Worm (Caenorhabditis elegans): ENCODE results near the gene atf-4.
A peak's percentile ranks its signal among the peaks of the same experiment; 100 is the strongest.

DNA sequence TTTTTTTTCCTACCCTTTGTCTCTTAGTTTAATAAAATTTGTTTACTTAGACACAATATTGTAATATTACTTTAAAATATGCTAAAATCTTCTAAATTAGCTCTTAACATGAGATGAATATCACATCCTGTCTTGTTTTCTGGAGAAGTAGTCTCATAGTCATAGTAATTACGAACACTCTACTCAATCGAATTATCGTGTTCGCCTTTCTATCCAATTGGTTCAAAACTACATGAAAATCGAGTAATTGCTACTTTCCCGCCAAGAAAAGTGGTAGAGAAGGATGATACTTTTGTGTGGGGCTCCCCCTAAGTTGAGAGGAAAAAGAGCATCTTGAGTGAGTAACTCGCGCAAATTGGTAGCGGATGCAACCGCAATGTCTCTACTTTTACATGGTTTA is 32.5 kb downstream of the atf-4 start:
- no peak for TF ChIP-seq lin-32 (GFP tag; optimal IDR thresholded peaks at IDR 0.05)
- no peak for TF ChIP-seq unc-39 (tag; optimal IDR thresholded peaks at IDR 0.05)
- no peak for TF ChIP-seq lsy-2 (tag; optimal IDR thresholded peaks at IDR 0.05)
- TF ChIP-seq nhr-76 (tag; optimal IDR thresholded peaks at IDR 0.05): no peak
- TF ChIP-seq lin-13 (tag; optimal IDR thresholded peaks at IDR 0.05): no peak
- TF ChIP-seq ces-1 (GFP tag; optimal IDR thresholded peaks at IDR 0.05): peak; percentile 89
- no peak for TF ChIP-seq ztf-11 (tag; optimal IDR thresholded peaks at IDR 0.05)

Data from whole organism, mixed stage, embryonic.